Worm (Caenorhabditis elegans) whole organism, L1 larva: ENCODE data around the gene Y116A8A.6.

ENCODE experiments used
- elt-2 ChIP-seq: sonication (generic microtip); optimal IDR thresholded peaks from 2 replicates; lab custom pipeline; 2016; ENCODE audit warnings: missing genetic modification characterization, mild to moderate bottlenecking, inconsistent platforms, missing compliant biosample characterization, missing genetic modification reagents
- fkh-4 ChIP-seq: sonication (generic microtip); optimal IDR thresholded peaks from 2 replicates; lab custom pipeline; 2016; ENCODE audit warnings: missing compliant biosample characterization, missing genetic modification characterization, borderline replicate concordance
- mdl-1 ChIP-seq, 2 experiments: fragments of 150-350 bp; optimal IDR thresholded peaks; 2 replicates each; lab custom pipeline; 2014 to 2017; ENCODE audit warnings: missing biosample characterization in 2 of 2, missing genetic modification characterization in 2 of 2, inconsistent platforms in 1 of 2
- nhr-90 ChIP-seq: sonication (generic microtip); optimal IDR thresholded peaks from 2 replicates; lab custom pipeline; 2016; ENCODE audit warnings: mild to moderate bottlenecking, missing genetic modification characterization, missing compliant biosample characterization; ENCODE audit not compliant: poor library complexity
- sptf-1 ChIP-seq: fragments of 150-350 bp; optimal IDR thresholded peaks from 2 replicates; lab custom pipeline; 2014; ENCODE audit warnings: missing biosample characterization, missing genetic modification characterization
- swsn-7 ChIP-seq: sonication (generic microtip); optimal IDR thresholded peaks from 2 replicates; lab custom pipeline; 2016; ENCODE audit warnings: missing genetic modification characterization, missing compliant biosample characterization
- unc-62 ChIP-seq: fragments of 150-350 bp; optimal IDR thresholded peaks from 2 replicates; lab custom pipeline; 2014; ENCODE audit warnings: missing biosample characterization, missing genetic modification reagents, missing genetic modification characterization

DNA sequence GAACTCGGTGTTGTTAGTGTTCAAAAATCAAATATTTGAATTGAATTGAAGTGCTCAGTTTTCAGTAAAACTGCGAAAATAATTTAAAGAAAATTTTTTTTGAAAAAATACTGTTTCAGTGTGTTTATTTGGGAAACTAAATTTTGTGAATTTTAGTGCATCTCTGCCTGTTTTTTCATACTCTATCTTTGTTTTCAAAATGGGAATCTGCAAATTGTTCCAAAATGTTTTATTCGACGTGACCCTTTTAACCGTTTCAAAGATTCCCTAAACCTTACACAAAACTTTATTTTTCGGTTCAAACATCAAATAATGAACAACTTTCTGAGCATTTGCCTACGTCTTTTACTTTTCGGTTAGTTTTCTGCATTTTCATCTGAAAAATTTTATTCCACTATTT lies 1.3 kb upstream of the Y116A8A.6 start, which contains the start of gene Y116A8A.7:
- TF ChIP-seq elt-2 (tag; lab: Kevin White, UChicago): no peak
- TF ChIP-seq sptf-1 (tag; lab: Kevin White, UChicago): no peak
- TF ChIP-seq mdl-1 (tag; optimal IDR thresholded peaks at IDR 0.05; lab: Kevin White, UChicago): no peak
- TF ChIP-seq swsn-7: no peak
- no peak for TF ChIP-seq unc-62 (GFP tag; lab: Kevin White, UChicago)
- TF ChIP-seq nhr-90 (tag; lab: Kevin White, UChicago): no peak
- TF ChIP-seq fkh-4 (tag; lab: Kevin White, UChicago): no peak
